Fruit fly (Drosophila melanogaster): ENCODE measurements around the gene CG4393.

Gene CG4393

dm6 chr3R:23346007-23346681 lies 38.4 kb downstream of the CG4393 start, which contains the start of gene pnt (continued):
- TF ChIP-seq Gug (GFP tag; IDR thresholded peaks at IDR 0.05): no peak
- TF ChIP-seq dsx (GFP tag; optimal IDR thresholded peaks at IDR 0.05; ENCODE audit: poor library complexity, severe bottlenecking): no peak
- no peak for TF ChIP-seq CG11902 (GFP tag; optimal IDR thresholded peaks at IDR 0.05)

dm6 chr3R:23345057-23345776 lies 39.4 kb downstream of the CG4393 start:
- TF ChIP-seq CG34406 (GFP tag; optimal IDR thresholded peaks at IDR 0.05) (peak; percentile 8), svp (GFP tag) (no peak), esn (GFP tag; optimal IDR thresholded peaks at IDR 0.05) (no peak), Smox (GFP tag; optimal IDR thresholded peaks at IDR 0.05) (no peak), CG7368 (GFP tag; optimal IDR thresholded peaks at IDR 0.05) (peak; percentile 20), net (GFP tag; optimal IDR thresholded peaks at IDR 0.05) (peak; percentile 37), CG3032 (tag; optimal IDR thresholded peaks at IDR 0.05) (peak; percentile 80), topi (GFP tag; optimal IDR thresholded peaks at IDR 0.05) (no peak), Blimp-1 (GFP tag; optimal IDR thresholded peaks at IDR 0.05) (no peak), Hr39 (GFP tag; optimal IDR thresholded peaks at IDR 0.05) (no peak), spab (GFP tag; optimal IDR thresholded peaks at IDR 0.05) (peak; percentile 67), CG31627 (GFP tag; optimal IDR thresholded peaks at IDR 0.05) (no peak), dsx (GFP tag; optimal IDR thresholded peaks at IDR 0.05; ENCODE audit: poor library complexity, severe bottlenecking) (peak; percentile 76), CG6808 (GFP tag; optimal IDR thresholded peaks at IDR 0.05) (peak; percentile 62), salr (GFP tag; optimal IDR thresholded peaks at IDR 0.05) (peak in 1 of 2 experiments; percentile 65), Sox102F (GFP tag; optimal IDR thresholded peaks at IDR 0.05) (no peak), fd85E (GFP tag; optimal IDR thresholded peaks at IDR 0.05) (no peak), Sox15 (GFP tag; optimal IDR thresholded peaks at IDR 0.05) (no peak), OdsH (GFP tag; optimal IDR thresholded peaks at IDR 0.05) (peak; percentile 37), vri (GFP tag; optimal IDR thresholded peaks at IDR 0.05) (no peak), eg (GFP tag; IDR thresholded peaks at IDR 0.05) (peak; percentile 59), Ets96B (tag; optimal IDR thresholded peaks at IDR 0.05) (peak; percentile 76), CG15336 (GFP tag; IDR thresholded peaks at IDR 0.05) (peak; percentile 81), Eip93F (GFP tag; optimal IDR thresholded peaks at IDR 0.05) (no peak), Sox14 (GFP tag; optimal IDR thresholded peaks at IDR 0.05) (peak; percentile 46), CG8119 (GFP tag; IDR thresholded peaks at IDR 0.05) (peak; percentile 81), CG10669 (GFP tag; optimal IDR thresholded peaks at IDR 0.05) (peak; percentile 66), Ets21C (GFP tag; optimal IDR thresholded peaks at IDR 0.05) (no peak), CG4318 (GFP tag; optimal IDR thresholded peaks at IDR 0.05) (peak; percentile 26), Eip75B (GFP tag; optimal IDR thresholded peaks at IDR 0.05) (peak; percentile 56), Eip78C (GFP tag) (peak; percentile 81), CG10631 (GFP tag; optimal IDR thresholded peaks at IDR 0.05) (peak; percentile 67), CG6276 (GFP tag; optimal IDR thresholded peaks at IDR 0.05) (peak; percentile 48), fkh (GFP tag; optimal IDR thresholded peaks at IDR 0.05) (no peak), achi (GFP tag; optimal IDR thresholded peaks at IDR 0.05) (peak; percentile 63), CG1621 (tag; optimal IDR thresholded peaks at IDR 0.05) (peak; percentile 27), Hr4 (GFP tag; optimal IDR thresholded peaks at IDR 0.05) (peak; percentile 55), CG8632 (GFP tag; optimal IDR thresholded peaks at IDR 0.05) (peak; percentile 17), ss (GFP tag; optimal IDR thresholded peaks at IDR 0.05) (peak; percentile 51 to 52), CG16779 (tag; optimal IDR thresholded peaks at IDR 0.05) (no peak), CG32006 (GFP tag; optimal IDR thresholded peaks at IDR 0.05) (peak; percentile 76), CG3919 (GFP tag; optimal IDR thresholded peaks at IDR 0.05) (peak; percentile 58), CG6163 (GFP tag; IDR thresholded peaks at IDR 0.05) (peak; percentile 58; the same call in 2 of the 3 replicates), acj6 (GFP tag; optimal IDR thresholded peaks at IDR 0.05) (peak; percentile 36), Hr38 (GFP tag; optimal IDR thresholded peaks at IDR 0.05) (no peak)

Measured in whole organism, prepupa.